Worm (Caenorhabditis elegans) whole organism, L2 larva: ENCODE results near the gene dnj-2.

Experiments used
- R02D3.7 ChIP-seq: fragments of 150-350 bp; optimal IDR thresholded peaks from 2 replicates; lab custom pipeline; 2014; ENCODE audit warnings: missing biosample characterization, missing genetic modification characterization
- aly-2 ChIP-seq: fragments of 150-350 bp; optimal IDR thresholded peaks from 2 replicates; lab custom pipeline; 2014; ENCODE audit warnings: missing biosample characterization, missing genetic modification characterization
- ama-1 ChIP-seq: fragments of 150-350 bp; optimal IDR thresholded peaks from 2 replicates; lab custom pipeline; 2018; ENCODE audit warnings: inconsistent platforms
- ceh-82 ChIP-seq: fragments of 150-350 bp; optimal IDR thresholded peaks from 2 replicates; lab custom pipeline; 2014; ENCODE audit warnings: missing biosample characterization, missing genetic modification characterization
- egl-27 ChIP-seq: sonication (generic microtip); optimal IDR thresholded peaks from 3 replicates; lab custom pipeline; 2017; ENCODE audit warnings: missing biosample characterization, missing genetic modification reagents, missing genetic modification characterization
- snpc-4 ChIP-seq: fragments of 150-350 bp; optimal IDR thresholded peaks from 2 replicates; lab custom pipeline; 2014; ENCODE audit warnings: missing biosample characterization, missing genetic modification characterization
- unc-55 ChIP-seq: fragments of 150-350 bp; sonication (generic microtip); optimal IDR thresholded peaks from 3 replicates; lab custom pipeline; 2014; ENCODE audit warnings: missing biosample characterization, missing genetic modification reagents, missing genetic modification characterization
- zag-1 ChIP-seq: fragments of 150-350 bp; optimal IDR thresholded peaks from 2 replicates; lab custom pipeline; 2014; ENCODE audit warnings: missing biosample characterization, missing genetic modification characterization

- no peak for TF ChIP-seq R02D3.7 (tag; lab: Kevin White, UChicago)
- TF ChIP-seq unc-55 (GFP tag; lab: Kevin White, UChicago) = peak; percentile 44
- TF ChIP-seq aly-2 (tag; lab: Kevin White, UChicago) = no peak
- TF ChIP-seq ceh-82 (tag; lab: Kevin White, UChicago) = no peak
- TF ChIP-seq zag-1 (tag; lab: Kevin White, UChicago) = peak; percentile 51
- TF ChIP-seq ama-1 = no peak
- TF ChIP-seq egl-27 = no peak
- no peak for TF ChIP-seq snpc-4 (tag; lab: Kevin White, UChicago)
Observed at ce11 chrIV:11349747-11350146, 36.0 kb upstream of the dnj-2 start.
